Worm (Caenorhabditis elegans): ENCODE measurements around the gene K09C6.10.

DNA sequence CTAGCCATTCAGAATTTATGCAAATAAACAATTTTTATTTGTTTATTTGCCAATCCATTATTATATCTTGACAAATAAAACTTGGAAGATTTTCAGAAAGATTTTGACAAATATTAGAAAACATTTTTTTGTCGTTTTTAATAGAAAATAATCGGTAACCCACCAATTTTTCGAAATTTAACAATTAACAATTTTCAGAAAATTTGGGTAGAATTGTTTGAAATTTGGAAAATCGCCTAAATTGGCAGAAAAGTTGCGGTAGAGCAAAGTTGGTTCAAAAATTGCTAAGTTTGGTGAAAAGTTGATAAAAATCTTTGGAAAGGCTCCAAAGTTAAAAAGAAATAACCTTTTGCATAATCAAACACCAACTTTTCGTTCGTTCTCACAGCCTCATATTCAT lies 31.0 kb upstream of the K09C6.10 start:
- TF ChIP-seq K11D2.4 (GFP tag; IDR thresholded peaks at IDR 0.05) = no peak
- TF ChIP-seq unc-130 (GFP tag; optimal IDR thresholded peaks at IDR 0.05) = no peak
- TF ChIP-seq akir-1 (GFP tag; optimal IDR thresholded peaks at IDR 0.05) = no peak
- no peak for TF ChIP-seq Y79H2A.3 (GFP tag; conservative IDR thresholded peaks at IDR 0.05)
- no peak for TF ChIP-seq hmg-20 (GFP tag; IDR thresholded peaks at IDR 0.05)
